Worm (Caenorhabditis elegans): Measurements from ENCODE around the gene oig-8.

ce11 chrII:6651719-6652118 is 2.8 kb upstream of the oig-8 start, which contains the start of gene sra-26:
- no peak for TF ChIP-seq nhr-237 (tag; optimal IDR thresholded peaks at IDR 0.05)
- no peak for TF ChIP-seq hlh-1 (tag; optimal IDR thresholded peaks at IDR 0.05)
- TF ChIP-seq unc-120 (tag; optimal IDR thresholded peaks at IDR 0.05; ENCODE audit: poor library complexity, severe bottlenecking): no peak
- TF ChIP-seq elt-1 (tag; optimal IDR thresholded peaks at IDR 0.05; ENCODE audit: borderline replicate concordance, insufficient read depth): no peak
- no peak for TF ChIP-seq zip-8 (tag; optimal IDR thresholded peaks at IDR 0.05)
- no peak for TF ChIP-seq ztf-11 (tag; optimal IDR thresholded peaks at IDR 0.05)
- no peak for TF ChIP-seq nhr-2 (tag; optimal IDR thresholded peaks at IDR 0.05)
- no peak for TF ChIP-seq lin-32 (GFP tag; optimal IDR thresholded peaks at IDR 0.05)
- no peak for TF ChIP-seq unc-39 (tag; optimal IDR thresholded peaks at IDR 0.05)
